Fruit fly (Drosophila melanogaster) whole organism, embryonic: ENCODE data around the gene Rpn9.

Experiments
- CG10147 ChIP-seq: fragments of 200-800 bp; sonication (Bioruptor generic); optimal IDR thresholded peaks from 2 replicates; lab custom pipeline; 2019; ENCODE audit warnings: missing biosample characterization, mild to moderate bottlenecking, missing genetic modification characterization, moderate library complexity
- CG10274 ChIP-seq: fragments of 200-800 bp; sonication (Bioruptor generic); optimal IDR thresholded peaks from 3 replicates; lab custom pipeline; 2017; ENCODE audit warnings: missing biosample characterization, mild to moderate bottlenecking, missing genetic modification characterization
- CG10959 ChIP-seq: fragments of 200-800 bp; sonication (Bioruptor generic); IDR thresholded peaks from 2 replicates; pipeline ENCODE4 v1.3.6; 2022; ENCODE audit warnings: missing biosample characterization, missing genetic modification characterization
- CG11085 ChIP-seq: fragments of 200-800 bp; sonication (Bioruptor generic); IDR thresholded peaks from 2 replicates; pipeline ENCODE4 v1.3.6; 2022; ENCODE audit warnings: missing biosample characterization, missing genetic modification characterization
- CG12769 ChIP-seq: fragments of 200-800 bp; sonication (Bioruptor generic); optimal IDR thresholded peaks from 2 replicates; lab custom pipeline; 2019; ENCODE audit warnings: missing biosample characterization, mild to moderate bottlenecking, missing genetic modification characterization, moderate library complexity
- CG16779 ChIP-seq: fragments of 200-800 bp; sonication (Bioruptor generic); IDR thresholded peaks from 2 replicates; pipeline ENCODE4 v1.3.6; 2022; ENCODE audit warnings: missing biosample characterization, missing genetic modification characterization
- CG17359 ChIP-seq: fragments of 200-800 bp; sonication (Bioruptor generic); optimal IDR thresholded peaks from 3 replicates; lab custom pipeline; 2018; ENCODE audit warnings: missing biosample characterization, mild to moderate bottlenecking, missing genetic modification characterization, moderate library complexity
- CG17612 ChIP-seq: fragments of 200-800 bp; sonication (Bioruptor generic); IDR thresholded peaks from 2 replicates; pipeline ENCODE4 v1.3.6; 2022; ENCODE audit warnings: missing biosample characterization, missing genetic modification characterization
- CG17802 ChIP-seq: fragments of 200-800 bp; sonication (Bioruptor generic); optimal IDR thresholded peaks from 2 replicates; lab custom pipeline; 2018; ENCODE audit warnings: missing biosample characterization, mild to moderate bottlenecking, missing genetic modification characterization, moderate library complexity
- CG2120 ChIP-seq: fragments of 200-800 bp; sonication (Bioruptor generic); optimal IDR thresholded peaks from 3 replicates; lab custom pipeline; 2016; ENCODE audit warnings: missing biosample characterization, missing genetic modification characterization
- CG3163 ChIP-seq: fragments of 200-800 bp; sonication (Bioruptor generic); optimal IDR thresholded peaks from 3 replicates; lab custom pipeline; 2016; ENCODE audit warnings: missing biosample characterization, missing genetic modification characterization
- CG42726 ChIP-seq: fragments of 200-800 bp; sonication (Bioruptor generic); IDR thresholded peaks from 2 replicates; pipeline ENCODE4 v1.3.6; 2022; ENCODE audit warnings: missing biosample characterization, missing genetic modification characterization; ENCODE audit not compliant: partially characterized antibody
- CG4404 ChIP-seq: fragments of 200-800 bp; sonication (Bioruptor generic); IDR thresholded peaks from 2 replicates; pipeline ENCODE4 v1.3.6; 2022; ENCODE audit warnings: missing biosample characterization, missing genetic modification characterization
- CG6689 ChIP-seq: fragments of 200-800 bp; sonication (Bioruptor generic); IDR thresholded peaks from 2 replicates; pipeline ENCODE4 v1.3.6; 2022; ENCODE audit warnings: missing biosample characterization, missing genetic modification characterization
- CG6813 ChIP-seq: fragments of 200-800 bp; sonication (Bioruptor generic); optimal IDR thresholded peaks from 2 replicates; lab custom pipeline; 2017; ENCODE audit warnings: missing biosample characterization, missing genetic modification characterization, mild to moderate bottlenecking, moderate library complexity, missing genetic modification reagents
- CG7556 ChIP-seq: fragments of 200-800 bp; sonication (Bioruptor generic); optimal IDR thresholded peaks from 2 replicates; lab custom pipeline; 2017; ENCODE audit warnings: missing biosample characterization, mild to moderate bottlenecking, missing genetic modification characterization
- CG8388 ChIP-seq: fragments of 200-800 bp; sonication (Bioruptor generic); optimal IDR thresholded peaks from 2 replicates; lab custom pipeline; 2019; ENCODE audit warnings: missing biosample characterization, mild to moderate bottlenecking, missing genetic modification characterization, moderate library complexity
- CG9437 ChIP-seq: fragments of 200-800 bp; sonication (Bioruptor generic); optimal IDR thresholded peaks from 2 replicates; lab custom pipeline; 2018; ENCODE audit warnings: missing biosample characterization, mild to moderate bottlenecking, missing genetic modification characterization
- Dek ChIP-seq: fragments of 200-800 bp; sonication (Bioruptor generic); optimal IDR thresholded peaks from 3 replicates; lab custom pipeline; 2019; ENCODE audit warnings: missing biosample characterization, mild to moderate bottlenecking, missing genetic modification characterization, moderate library complexity
- Doc2 ChIP-seq: fragments of 200-800 bp; sonication (Bioruptor generic); IDR thresholded peaks from 2 replicates; pipeline ENCODE4 v1.3.6; 2022; ENCODE audit warnings: missing biosample characterization, missing genetic modification characterization
- Dp ChIP-seq: fragments of 200-800 bp; sonication (Bioruptor generic); optimal IDR thresholded peaks from 2 replicates; lab custom pipeline; 2018; ENCODE audit warnings: missing biosample characterization, mild to moderate bottlenecking, missing genetic modification characterization, moderate library complexity
- ERR ChIP-seq: fragments of 200-800 bp; sonication (Bioruptor generic); optimal IDR thresholded peaks from 2 replicates; lab custom pipeline; 2016; ENCODE audit warnings: missing biosample characterization, missing genetic modification characterization
- Elba2 ChIP-seq: fragments of 200-800 bp; sonication (Bioruptor generic); optimal IDR thresholded peaks from 3 replicates; lab custom pipeline; 2016; ENCODE audit warnings: missing biosample characterization, missing genetic modification characterization
- H2.0 ChIP-seq: fragments of 200-800 bp; sonication (Bioruptor generic); IDR thresholded peaks from 2 replicates; pipeline ENCODE4 v1.3.6; 2022; ENCODE audit warnings: missing biosample characterization, missing genetic modification characterization
- HmgD ChIP-seq: fragments of 200-800 bp; sonication (Bioruptor generic); optimal IDR thresholded peaks from 3 replicates; lab custom pipeline; 2016; ENCODE audit warnings: missing biosample characterization, missing genetic modification characterization
- Jarid2 ChIP-seq: fragments of 200-800 bp; sonication (Bioruptor generic); optimal IDR thresholded peaks from 3 replicates; lab custom pipeline; 2017; ENCODE audit warnings: mild to moderate bottlenecking, missing biosample characterization, missing genetic modification reagents, missing genetic modification characterization
- NC2β ChIP-seq: fragments of 200-800 bp; sonication (Bioruptor generic); optimal IDR thresholded peaks from 2 replicates; lab custom pipeline; 2016; ENCODE audit warnings: missing biosample characterization, missing genetic modification characterization
- Nf-YC ChIP-seq: fragments of 200-800 bp; optimal IDR thresholded peaks from 3 replicates; lab custom pipeline; 2019; ENCODE audit warnings: missing biosample characterization, mild to moderate bottlenecking, missing genetic modification characterization, moderate library complexity
- Sox100B ChIP-seq: fragments of 200-800 bp; sonication (Bioruptor generic); optimal IDR thresholded peaks from 3 replicates; lab custom pipeline; 2018; ENCODE audit warnings: missing biosample characterization, mild to moderate bottlenecking, missing genetic modification characterization
- Sox102F ChIP-seq: fragments of 200-800 bp; sonication (Bioruptor generic); optimal IDR thresholded peaks from 2 replicates; lab custom pipeline; 2018; ENCODE audit warnings: missing biosample characterization, mild to moderate bottlenecking, missing genetic modification characterization, moderate library complexity
- Spps ChIP-seq: fragments of 200-800 bp; sonication (Bioruptor generic); optimal IDR thresholded peaks from 2 replicates; lab custom pipeline; 2018; ENCODE audit warnings: missing biosample characterization, mild to moderate bottlenecking, missing genetic modification characterization
- Taf1 ChIP-seq: fragments of 200-800 bp; sonication (Bioruptor generic); IDR thresholded peaks from 2 replicates; pipeline ENCODE4 v1.3.6; 2022; ENCODE audit warnings: missing biosample characterization, missing genetic modification characterization
- Usf ChIP-seq: fragments of 200-800 bp; sonication (Bioruptor generic); optimal IDR thresholded peaks from 2 replicates; lab custom pipeline; 2017; ENCODE audit warnings: missing genotype, missing biosample characterization, missing genetic modification characterization
- al ChIP-seq: fragments of 200-800 bp; sonication (Bioruptor generic); IDR thresholded peaks from 2 replicates; pipeline ENCODE4 v1.3.6; 2022; ENCODE audit warnings: missing biosample characterization, missing genetic modification characterization
- ap ChIP-seq: fragments of 200-800 bp; sonication (Bioruptor generic); IDR thresholded peaks from 2 replicates; pipeline ENCODE4 v1.3.6; 2022; ENCODE audit warnings: missing biosample characterization, missing genetic modification characterization
- bigmax ChIP-seq: fragments of 200-800 bp; sonication (Bioruptor generic); optimal IDR thresholded peaks from 2 replicates; lab custom pipeline; 2018; ENCODE audit warnings: missing biosample characterization, mild to moderate bottlenecking, missing genetic modification characterization
- crol ChIP-seq: fragments of 200-800 bp; sonication (Bioruptor generic); IDR thresholded peaks from 2 replicates; pipeline ENCODE4 v1.3.6; 2022; ENCODE audit warnings: missing biosample characterization, missing genetic modification characterization
- cwo ChIP-seq: fragments of 200-800 bp; sonication (Bioruptor generic); optimal IDR thresholded peaks from 3 replicates; lab custom pipeline; 2017; ENCODE audit warnings: missing biosample characterization, missing genetic modification characterization, mild to moderate bottlenecking, moderate library complexity, missing genetic modification reagents
- dysf ChIP-seq: fragments of 200-800 bp; sonication (Bioruptor generic); IDR thresholded peaks from 3 replicates; pipeline ENCODE4 v1.3.6; 2022; ENCODE audit warnings: missing biosample characterization, missing genetic modification characterization
- esg ChIP-seq: fragments of 200-800 bp; sonication (Bioruptor generic); conservative IDR thresholded peaks from 2 replicates; pipeline ENCODE4 v1.3.6; 2022; ENCODE audit warnings: missing biosample characterization, missing genetic modification characterization
- gce ChIP-seq: fragments of 200-800 bp; sonication (Bioruptor generic); IDR thresholded peaks from 3 replicates; pipeline ENCODE4 v1.3.6; 2022; ENCODE audit warnings: missing biosample characterization, missing genetic modification characterization
- gcm2 ChIP-seq: fragments of 200-800 bp; sonication (Bioruptor generic); optimal IDR thresholded peaks from 2 replicates; lab custom pipeline; 2016; ENCODE audit warnings: missing biosample characterization, missing genetic modification characterization
- her ChIP-seq: fragments of 200-800 bp; sonication (Bioruptor generic); optimal IDR thresholded peaks from 2 replicates; lab custom pipeline; 2016; ENCODE audit warnings: missing biosample characterization, missing genetic modification characterization
- hkb ChIP-seq, 2 experiments: fragments of 200-800 bp in 1 of 2; fragments of >200 bp in 1 of 2; sonication (Bioruptor generic) in 1 of 2; IDR thresholded peaks in 1 of 2; optimal IDR thresholded peaks in 1 of 2; 2 replicates each; pipeline versions ENCODE4 v1.3.6 to Lab custom; 2017 to 2022; ENCODE audit warnings: missing biosample characterization in 1 of 2, missing genetic modification characterization in 1 of 2
- inv ChIP-seq: fragments of 200-800 bp; sonication (Bioruptor generic); IDR thresholded peaks from 2 replicates; pipeline ENCODE4 v1.3.6; 2022; ENCODE audit warnings: missing biosample characterization, missing genetic modification characterization; ENCODE audit not compliant: partially characterized antibody
- slp2 ChIP-seq: fragments of 200-800 bp; sonication (Bioruptor generic); optimal IDR thresholded peaks from 2 replicates; lab custom pipeline; 2016; ENCODE audit warnings: missing biosample characterization, missing genetic modification characterization
- twi ChIP-seq: fragments of 200-800 bp; optimal IDR thresholded peaks from 2 replicates; lab custom pipeline; 2019; ENCODE audit warnings: missing biosample characterization, mild to moderate bottlenecking, missing genetic modification characterization, moderate library complexity
- tx ChIP-seq: fragments of 200-800 bp; sonication (Bioruptor generic); optimal IDR thresholded peaks from 2 replicates; lab custom pipeline; 2016; ENCODE audit warnings: missing biosample characterization, missing genetic modification characterization
- unpg ChIP-seq: fragments of 200-800 bp; sonication (Bioruptor generic); optimal IDR thresholded peaks from 3 replicates; lab custom pipeline; 2018; ENCODE audit warnings: missing biosample characterization, mild to moderate bottlenecking, missing genetic modification characterization, moderate library complexity
- vnd ChIP-seq: fragments of 200-800 bp; sonication (Bioruptor generic); IDR thresholded peaks from 3 replicates; pipeline ENCODE4 v1.3.6; 2022; ENCODE audit warnings: missing biosample characterization, missing genetic modification characterization; ENCODE audit not compliant: partially characterized antibody
- yki ChIP-seq: fragments of >200 bp; optimal IDR thresholded peaks from 3 replicates; lab custom pipeline; 2018

Rpn9 gene

dm6 chr3R:23772808-23773207 is 39.5 kb upstream of the Rpn9 start, which contains the start of gene tst (continued):
- TF ChIP-seq CG17612 (GFP tag; lab: Robert Waterston, UW) (peak; percentile 93), CG9437 (GFP tag; lab: Kevin White, UChicago) (peak; percentile 81), bigmax (GFP tag; lab: Kevin White, UChicago) (no peak), CG7556 (GFP tag; lab: Kevin White, UChicago) (peak; percentile 89), Sox102F (GFP tag; lab: Kevin White, UChicago) (peak; percentile 96), Elba2 (GFP tag; lab: Kevin White, UChicago) (peak; percentile 18), ap (GFP tag; lab: Robert Waterston, UW) (peak; percentile 92), CG6689 (GFP tag; lab: Robert Waterston, UW) (peak; percentile 97), twi (tag; lab: Kevin White, UChicago) (peak; percentile 80), crol (GFP tag; lab: Robert Waterston, UW) (peak; percentile 53), dysf (GFP tag; lab: Robert Waterston, UW) (peak; percentile 97), hkb (optimal IDR thresholded peaks at IDR 0.05; lab: Kevin White, UChicago) (no peak), hkb (GFP tag; IDR thresholded peaks at IDR 0.05; lab: Robert Waterston, UW) (peak; percentile 93), al (peak; percentile 98), her (GFP tag; lab: Kevin White, UChicago) (no peak), Spps (tag; lab: Kevin White, UChicago) (peak; percentile 83), Jarid2 (GFP tag; lab: Kevin White, UChicago) (peak; percentile 31), gcm2 (GFP tag; lab: Kevin White, UChicago) (peak; percentile 39), Dp (GFP tag; lab: Kevin White, UChicago) (peak; percentile 20), cwo (GFP tag; lab: Kevin White, UChicago) (peak; percentile 79), Sox100B (peak; percentile 88), tx (GFP tag; lab: Kevin White, UChicago) (peak; percentile 16), Dek (tag; lab: Kevin White, UChicago) (peak; percentile 90), slp2 (GFP tag; lab: Kevin White, UChicago) (peak; percentile 12), Doc2 (GFP tag; lab: Robert Waterston, UW) (peak; percentile 92), CG10959 (GFP tag; lab: Robert Waterston, UW) (peak; percentile 95), inv (GFP tag; lab: Robert Waterston, UW) (no peak), NC2β (GFP tag; lab: Kevin White, UChicago) (no peak), CG6813 (peak; percentile 77), CG10147 (GFP tag; lab: Kevin White, UChicago) (peak; percentile 84), Nf-YC (peak; percentile 79), CG42726 (GFP tag; lab: Robert Waterston, UW) (no peak), CG8388 (GFP tag; lab: Kevin White, UChicago) (peak; percentile 89), CG12769 (tag; lab: Kevin White, UChicago) (no peak), CG2120 (GFP tag; lab: Kevin White, UChicago) (peak; percentile 85), CG17359 (tag; lab: Kevin White, UChicago) (peak; percentile 94), CG17802 (tag; lab: Kevin White, UChicago) (peak; percentile 72), CG10274 (peak; percentile 40), ERR (GFP tag; lab: Kevin White, UChicago) (no peak), CG11085 (peak; percentile 95), Taf1 (peak; percentile 93), CG16779 (GFP tag; lab: Robert Waterston, UW) (peak; percentile 84), HmgD (GFP tag; lab: Kevin White, UChicago) (no peak), vnd (GFP tag; lab: Robert Waterston, UW) (no peak), H2.0 (peak; percentile 96), Usf (GFP tag; lab: Kevin White, UChicago) (peak; percentile 79), esg (GFP tag; lab: Robert Waterston, UW) (peak; percentile 96), gce (peak; percentile 92), CG4404 (GFP tag; lab: Robert Waterston, UW) (peak; percentile 98), CG3163 (GFP tag; lab: Kevin White, UChicago) (no peak), yki (no peak), unpg (peak; percentile 92)
